Worm (Caenorhabditis elegans): ENCODE data around the gene T22D1.5.

ce11 chrIV:6887601-6888099 lies 16.1 kb upstream of the T22D1.5 start, which contains the start of the genes T05A12.3 and T05A12.4:
- TF ChIP-seq ama-1 (optimal IDR thresholded peaks at IDR 0.05) (no peak), sea-1 (GFP tag; conservative IDR thresholded peaks at IDR 0.05) (no peak), B0310.2 (tag; optimal IDR thresholded peaks at IDR 0.05) (no peak), flt-1 (GFP tag; IDR thresholded peaks at IDR 0.05) (no peak), hmbx-1 (tag; optimal IDR thresholded peaks at IDR 0.05) (no peak), scrt-1 (GFP tag; IDR thresholded peaks at IDR 0.05) (no peak), tbx-11 (GFP tag; IDR thresholded peaks at IDR 0.05) (no peak), ceh-36 (tag; optimal IDR thresholded peaks at IDR 0.05) (no peak)

All from whole organism, early embryonic.